Worm (Caenorhabditis elegans) whole organism, young adult: ENCODE results near the gene F46F5.11.

Source experiments
- B0019.2 ChIP-seq: fragments of 200-800 bp; sonication (Bioruptor generic); conservative IDR thresholded peaks from 2 replicates; pipeline ENCODE4 v1.3.6; 2022; ENCODE audit warnings: missing genetic modification reagents, missing genetic modification characterization, missing compliant biosample characterization
- B0035.1 ChIP-seq: sonication (generic microtip); optimal IDR thresholded peaks from 2 replicates; lab custom pipeline; 2016; ENCODE audit warnings: missing genetic modification characterization, mild to moderate bottlenecking, missing compliant biosample characterization, missing genotype, missing genetic modification reagents
- B0261.1 ChIP-seq: sonication (generic microtip); optimal IDR thresholded peaks from 2 replicates; lab custom pipeline; 2016; ENCODE audit warnings: mild to moderate bottlenecking, missing genetic modification characterization, moderate library complexity, missing compliant biosample characterization
- F22D6.2 ChIP-seq: sonication (generic microtip); optimal IDR thresholded peaks from 2 replicates; lab custom pipeline; 2016; ENCODE audit warnings: mild to moderate bottlenecking, missing genetic modification characterization, missing compliant biosample characterization
- F33H1.4 ChIP-seq: fragments of 200-800 bp; sonication (Bioruptor generic); IDR thresholded peaks from 2 replicates; pipeline ENCODE4 v1.3.6; 2022; ENCODE audit warnings: missing genetic modification reagents, missing genetic modification characterization, missing compliant biosample characterization
- F49E8.2 ChIP-seq: sonication (generic microtip); optimal IDR thresholded peaks from 3 replicates; lab custom pipeline; 2017; ENCODE audit warnings: missing genetic modification characterization, mild to moderate bottlenecking, missing compliant biosample characterization, antibody characterized with exemption, moderate library complexity; ENCODE audit not compliant: insufficient read depth
- ZK185.1 ChIP-seq: sonication (generic microtip); optimal IDR thresholded peaks from 2 replicates; lab custom pipeline; 2016; ENCODE audit warnings: mild to moderate bottlenecking, missing genetic modification characterization, missing compliant biosample characterization; ENCODE audit not compliant: poor library complexity, severe bottlenecking
- ama-1 ChIP-seq, 3 experiments: fragments of 150-350 bp in 1 of 3; sonication (generic microtip) in 2 of 3; optimal IDR thresholded peaks; 2 replicates each; lab custom pipeline; 2014 to 2018; ENCODE audit warnings: missing biosample characterization in 2 of 3, missing genetic modification characterization in 2 of 3, missing genetic modification reagents in 2 of 3
- atf-7 ChIP-seq: sonication (generic microtip); optimal IDR thresholded peaks from 2 replicates; lab custom pipeline; 2017; ENCODE audit warnings: mild to moderate bottlenecking, missing genetic modification characterization, missing compliant biosample characterization
- attf-5 ChIP-seq: fragments of 200-800 bp; sonication (Bioruptor generic); optimal IDR thresholded peaks from 2 replicates; lab custom pipeline; 2018; ENCODE audit warnings: mild to moderate bottlenecking, missing genetic modification characterization, missing compliant biosample characterization
- cebp-1 ChIP-seq, 2 experiments: fragments of 200-800 bp in 1 of 2; sonication (Bioruptor generic) in 1 of 2; sonication (generic microtip) in 1 of 2; IDR thresholded peaks in 1 of 2; optimal IDR thresholded peaks in 1 of 2; 2 replicates each; pipeline versions ENCODE4 v1.3.6 to Lab custom; 2017 to 2022; ENCODE audit warnings: missing compliant biosample characterization in 2 of 2, missing genetic modification characterization in 2 of 2, mild to moderate bottlenecking in 1 of 2, missing genetic modification reagents in 1 of 2, moderate library complexity in 1 of 2
- ceh-100 ChIP-seq: fragments of 200-800 bp; sonication (Bioruptor generic); IDR thresholded peaks from 2 replicates; pipeline ENCODE4 v1.3.6; 2022; ENCODE audit warnings: missing genetic modification reagents, missing genetic modification characterization, missing compliant biosample characterization
- ceh-79 ChIP-seq: sonication (generic microtip); optimal IDR thresholded peaks from 2 replicates; lab custom pipeline; 2017; ENCODE audit warnings: mild to moderate bottlenecking, missing genetic modification characterization, missing compliant biosample characterization
- chd-7 ChIP-seq: sonication (generic microtip); optimal IDR thresholded peaks from 2 replicates; lab custom pipeline; 2016; ENCODE audit warnings: mild to moderate bottlenecking, missing genetic modification characterization, moderate library complexity, missing compliant biosample characterization
- die-1 ChIP-seq: sonication (generic microtip); optimal IDR thresholded peaks from 2 replicates; lab custom pipeline; 2016; ENCODE audit warnings: missing genotype, mild to moderate bottlenecking, missing genetic modification characterization, missing compliant biosample characterization
- dox-1 ChIP-seq: fragments of 200-800 bp; sonication (Bioruptor generic); IDR thresholded peaks from 2 replicates; pipeline ENCODE4 v1.3.6; 2022; ENCODE audit warnings: missing genetic modification reagents, missing genetic modification characterization, missing compliant biosample characterization
- dpff-1 ChIP-seq: sonication (generic microtip); optimal IDR thresholded peaks from 2 replicates; lab custom pipeline; 2017; ENCODE audit warnings: mild to moderate bottlenecking, missing genetic modification characterization, missing compliant biosample characterization
- hlh-12 ChIP-seq: sonication (generic microtip); optimal IDR thresholded peaks from 2 replicates; lab custom pipeline; 2016; ENCODE audit warnings: missing genetic modification characterization, missing compliant biosample characterization
- hlh-26 ChIP-seq: fragments of 200-800 bp; sonication (Bioruptor generic); conservative IDR thresholded peaks from 2 replicates; pipeline ENCODE4 v1.3.6; 2022; ENCODE audit warnings: missing genetic modification reagents, missing genetic modification characterization, missing compliant biosample characterization
- hsf-1 ChIP-seq: fragments of 200-800 bp; sonication (Bioruptor generic); IDR thresholded peaks from 2 replicates; pipeline ENCODE4 v1.3.6; 2022; ENCODE audit warnings: missing genetic modification reagents, missing genetic modification characterization, missing compliant biosample characterization
- lin-26 ChIP-seq: fragments of 200-800 bp; sonication (Bioruptor generic); IDR thresholded peaks from 2 replicates; pipeline ENCODE4 v1.3.6; 2022; ENCODE audit warnings: missing genetic modification reagents, missing genetic modification characterization, missing compliant biosample characterization
- lsy-27 ChIP-seq: sonication (generic microtip); optimal IDR thresholded peaks from 2 replicates; lab custom pipeline; 2017; ENCODE audit warnings: missing genetic modification characterization, mild to moderate bottlenecking, missing compliant biosample characterization, antibody characterized with exemption, missing genotype, borderline replicate concordance; ENCODE audit not compliant: insufficient read depth
- madf-10 ChIP-seq: sonication (generic microtip); optimal IDR thresholded peaks from 2 replicates; lab custom pipeline; 2016; ENCODE audit warnings: mild to moderate bottlenecking, missing genetic modification characterization, missing compliant biosample characterization
- madf-3 ChIP-seq: fragments of 200-800 bp; sonication (Bioruptor generic); IDR thresholded peaks from 2 replicates; pipeline ENCODE4 v1.3.6; 2022; ENCODE audit warnings: missing genetic modification reagents, missing genetic modification characterization, missing compliant biosample characterization
- madf-8 ChIP-seq: fragments of 200-800 bp; sonication (Bioruptor generic); conservative IDR thresholded peaks from 2 replicates; pipeline ENCODE4 v1.3.6; 2022; ENCODE audit warnings: missing genetic modification reagents, missing genetic modification characterization, missing compliant biosample characterization
- mes-4 ChIP-seq: sonication (generic microtip); optimal IDR thresholded peaks from 2 replicates; lab custom pipeline; 2016; ENCODE audit warnings: missing genotype, missing genetic modification characterization, missing compliant biosample characterization
- nhr-120 ChIP-seq: fragments of 200-800 bp; sonication (Bioruptor generic); IDR thresholded peaks from 2 replicates; pipeline ENCODE4 v1.3.6; 2022; ENCODE audit warnings: missing genetic modification characterization, missing compliant biosample characterization
- nhr-80 ChIP-seq: sonication (generic microtip); optimal IDR thresholded peaks from 2 replicates; lab custom pipeline; 2016; ENCODE audit warnings: missing genetic modification characterization, missing compliant biosample characterization
- rpc-1 ChIP-seq, 2 experiments: fragments of 150-350 bp in 1 of 2; sonication (generic microtip) in 1 of 2; optimal IDR thresholded peaks; 2 replicates each; lab custom pipeline; 2014 to 2018; ENCODE audit warnings: missing biosample characterization in 1 of 2, missing genetic modification characterization in 1 of 2, missing genetic modification reagents in 1 of 2, missing genotype in 1 of 2
- sdz-38 ChIP-seq: sonication (generic microtip); optimal IDR thresholded peaks from 2 replicates; lab custom pipeline; 2016; ENCODE audit warnings: missing genotype, missing genetic modification characterization, missing compliant biosample characterization
- snpc-3.4 ChIP-seq: sonication (generic microtip); optimal IDR thresholded peaks from 2 replicates; lab custom pipeline; 2017; ENCODE audit warnings: missing genetic modification characterization, mild to moderate bottlenecking, missing compliant biosample characterization, antibody characterized with exemption, moderate library complexity, missing genotype, missing genetic modification reagents
- snpc-4 ChIP-seq, 5 experiments: fragments of 150-350 bp in 1 of 5; sonication (generic microtip) in 4 of 5; optimal IDR thresholded peaks; 2 replicates each; lab custom pipeline; 2014 to 2018; ENCODE audit warnings: missing genetic modification characterization in 5 of 5, missing biosample characterization in 3 of 5, antibody characterized with exemption in 2 of 5, mild to moderate bottlenecking in 2 of 5, missing compliant biosample characterization in 2 of 5, missing genotype in 2 of 5, moderate library complexity in 2 of 5, missing genetic modification reagents in 1 of 5
- somi-1 ChIP-seq: fragments of 200-800 bp; sonication (Bioruptor generic); optimal IDR thresholded peaks from 2 replicates; lab custom pipeline; 2018; ENCODE audit warnings: mild to moderate bottlenecking, missing genetic modification characterization, missing compliant biosample characterization
- tbp1 ChIP-seq: fragments of 200-800 bp; sonication (Bioruptor generic); optimal IDR thresholded peaks from 2 replicates; lab custom pipeline; 2018; ENCODE audit warnings: mild to moderate bottlenecking, missing genetic modification characterization, missing compliant biosample characterization
- tbx-9 ChIP-seq: sonication (generic microtip); optimal IDR thresholded peaks from 2 replicates; lab custom pipeline; 2016; ENCODE audit warnings: borderline replicate concordance, missing genetic modification characterization, inconsistent platforms, missing compliant biosample characterization
- unc-130 ChIP-seq: sonication (generic microtip); optimal IDR thresholded peaks from 2 replicates; lab custom pipeline; 2016; ENCODE audit warnings: missing genetic modification reagents, missing genetic modification characterization, missing compliant biosample characterization
- unc-62 ChIP-seq: fragments of 150-350 bp; optimal IDR thresholded peaks from 2 replicates; lab custom pipeline; 2014; ENCODE audit warnings: missing biosample characterization, missing genetic modification reagents, missing genetic modification characterization
- zfh-2 ChIP-seq: fragments of 200-800 bp; sonication (Bioruptor generic); conservative IDR thresholded peaks from 2 replicates; pipeline ENCODE4 v1.3.6; 2022; ENCODE audit warnings: missing genetic modification reagents, missing genetic modification characterization, missing compliant biosample characterization
- zim-3 ChIP-seq: sonication (generic microtip); optimal IDR thresholded peaks from 2 replicates; lab custom pipeline; 2017; ENCODE audit warnings: mild to moderate bottlenecking, missing genetic modification characterization, moderate library complexity, missing compliant biosample characterization
- ztf-18 ChIP-seq: sonication (generic microtip); optimal IDR thresholded peaks from 2 replicates; lab custom pipeline; 2016; ENCODE audit warnings: missing genotype, mild to moderate bottlenecking, missing genetic modification characterization, missing compliant biosample characterization
- ztf-22 ChIP-seq: fragments of 200-800 bp; sonication (Bioruptor generic); optimal IDR thresholded peaks from 2 replicates; lab custom pipeline; 2018; ENCODE audit warnings: mild to moderate bottlenecking, missing genetic modification characterization, moderate library complexity, missing compliant biosample characterization
- ztf-28 ChIP-seq: fragments of 200-800 bp; sonication (Bioruptor generic); IDR thresholded peaks from 2 replicates; pipeline ENCODE4 v1.3.6; 2022; ENCODE audit warnings: missing genetic modification reagents, missing genetic modification characterization, missing compliant biosample characterization

The F46F5.11 gene

DNA sequence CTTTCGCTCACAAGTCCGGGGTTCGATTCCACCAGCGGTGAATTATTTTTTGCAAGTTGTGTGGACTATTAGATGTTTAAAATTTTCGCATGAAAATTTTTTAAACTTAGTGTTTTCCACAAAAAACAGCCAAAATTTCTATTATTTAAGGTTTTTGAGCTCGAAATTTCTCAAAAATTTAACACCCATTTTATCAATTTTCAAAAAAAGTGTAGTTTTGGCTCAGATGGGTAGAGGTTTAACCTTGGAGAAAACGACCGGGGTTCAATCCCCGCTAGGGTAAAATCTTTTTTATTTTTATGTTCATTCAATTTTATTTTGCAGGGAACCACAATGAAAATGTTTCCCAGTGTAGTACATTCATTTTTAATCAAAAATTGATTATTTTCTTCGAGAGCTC lies 39.3 kb upstream of the F46F5.11 start (continued):
- TF ChIP-seq nhr-120 (GFP tag; lab: Robert Waterston, UW) (no peak), chd-7 (no peak), ZK185.1 (tag; lab: Kevin White, UChicago) (no peak), madf-3 (GFP tag; lab: Robert Waterston, UW) (no peak), die-1 (tag; lab: Kevin White, UChicago) (peak; percentile 44), unc-62 (GFP tag; lab: Kevin White, UChicago) (no peak), somi-1 (GFP tag; lab: Kevin White, UChicago) (no peak), lin-26 (GFP tag; lab: Robert Waterston, UW) (peak; percentile 8; the same call in 1 of the 2 replicates), tbp1 (GFP tag; lab: Kevin White, UChicago) (peak; percentile 82), snpc-3.4 (tag; lab: Kevin White, UChicago) (no peak), ztf-18 (tag; lab: Kevin White, UChicago) (peak; percentile 32), ztf-22 (no peak), attf-5 (GFP tag; lab: Kevin White, UChicago) (no peak), F33H1.4 (no peak), B0261.1 (tag; lab: Kevin White, UChicago) (peak; percentile 54), madf-10 (tag; lab: Kevin White, UChicago) (no peak), hlh-12 (tag; lab: Kevin White, UChicago) (no peak), lsy-27 (tag; lab: Kevin White, UChicago) (no peak), F22D6.2 (tag; lab: Kevin White, UChicago) (no peak), sdz-38 (tag; lab: Kevin White, UChicago) (no peak), B0035.1 (tag; lab: Kevin White, UChicago) (no peak), tbx-9 (tag; lab: Kevin White, UChicago) (no peak), cebp-1 (GFP tag; IDR thresholded peaks at IDR 0.05; lab: Robert Waterston, UW) (no peak), cebp-1 (tag; optimal IDR thresholded peaks at IDR 0.05; lab: Kevin White, UChicago) (no peak), hsf-1 (GFP tag; lab: Robert Waterston, UW) (no peak), rpc-1 (optimal IDR thresholded peaks at IDR 0.05; lab: Kevin White, UChicago) (peak; percentile 41), rpc-1 (tag; optimal IDR thresholded peaks at IDR 0.05; lab: Kevin White, UChicago) (peak; percentile 74), dpff-1 (tag; lab: Kevin White, UChicago) (no peak), zim-3 (tag; lab: Kevin White, UChicago) (no peak)

ce11 chrII:770253-770652 lies 38.3 kb upstream of the F46F5.11 start, which contains the start of gene C08G5.6:
Gene C08G5.6 (plus strand): TSS chrII:770553.
- TF ChIP-seq madf-8 (GFP tag; lab: Robert Waterston, UW) (no peak), ZK185.1 (tag; lab: Kevin White, UChicago) (no peak), unc-130 (no peak)

DNA sequence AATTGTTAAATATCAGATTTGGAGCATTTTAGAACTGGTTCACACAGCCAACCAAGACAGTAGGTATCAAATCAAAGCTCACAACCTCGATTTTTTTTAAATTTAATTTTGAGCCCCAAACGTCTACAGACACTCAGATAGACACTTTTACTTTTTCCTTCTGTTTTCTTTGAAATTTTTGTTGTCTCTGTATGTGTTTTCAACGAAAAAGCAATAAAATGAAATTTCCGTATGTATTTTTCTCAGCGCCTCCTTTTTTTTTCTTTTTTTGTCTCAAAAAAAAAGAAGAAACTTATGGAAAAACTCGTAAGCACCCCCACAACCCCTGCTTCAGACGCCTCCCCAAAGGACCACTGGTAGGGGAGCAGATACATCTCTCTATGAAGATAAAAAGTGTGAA lies 34.7 kb upstream of the F46F5.11 start:
- TF ChIP-seq unc-130 = no peak
- TF ChIP-seq zfh-2 (GFP tag; lab: Robert Waterston, UW) = no peak

DNA sequence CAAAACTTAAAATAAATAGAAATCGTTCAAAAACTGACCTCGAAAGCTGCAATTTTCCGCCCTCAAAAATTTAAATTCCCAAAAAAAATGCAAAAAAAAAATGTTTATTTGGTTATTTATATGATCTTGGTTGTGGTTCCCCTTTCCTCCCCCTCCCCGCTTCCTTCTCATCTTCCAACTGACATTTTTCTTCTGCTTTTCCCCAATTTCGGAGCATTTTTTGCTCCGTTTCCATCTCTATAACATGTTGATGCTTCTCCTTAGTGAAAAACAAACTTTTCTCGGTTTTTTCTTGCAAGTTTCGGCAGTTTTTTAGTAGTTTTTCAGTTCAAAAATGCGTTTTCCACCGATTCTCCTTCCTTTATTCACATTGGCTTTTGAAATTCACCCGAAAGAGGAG lies 33.5 kb upstream of the F46F5.11 start, which contains the start of gene Y39F10A.1:
Gene Y39F10A.1 (plus strand): TSS at position 301 of the 400 bp plus-strand sequence.
- TF ChIP-seq ceh-100 (GFP tag; lab: Robert Waterston, UW) = no peak
- TF ChIP-seq dox-1 = no peak
- TF ChIP-seq atf-7 (tag; lab: Kevin White, UChicago) = no peak
- no peak for TF ChIP-seq ama-1 (optimal IDR thresholded peaks at IDR 0.05; lab: Kevin White, UChicago)
- no peak for TF ChIP-seq ama-1 (GFP tag; optimal IDR thresholded peaks at IDR 0.05; lab: Kevin White, UChicago)
- no peak for TF ChIP-seq hlh-26
- TF ChIP-seq mes-4 = no peak
- no peak for TF ChIP-seq B0019.2 (GFP tag; lab: Robert Waterston, UW)
- no peak for TF ChIP-seq ceh-79 (tag; lab: Kevin White, UChicago)
- no peak for TF ChIP-seq F49E8.2
- no peak for TF ChIP-seq nhr-80 (tag; lab: Kevin White, UChicago)
- TF ChIP-seq dpff-1 (tag; lab: Kevin White, UChicago) = no peak
- no peak for TF ChIP-seq ztf-28 (GFP tag; lab: Robert Waterston, UW)
- TF ChIP-seq snpc-4 (GFP tag; optimal IDR thresholded peaks at IDR 0.05; lab: Kevin White, UChicago) = no peak
- TF ChIP-seq snpc-4 (tag; optimal IDR thresholded peaks at IDR 0.05; lab: Kevin White, UChicago) = no peak
- TF ChIP-seq, all 124 proteins: peak for 0
